Worm (Caenorhabditis elegans) whole organism, L4/young adult: ENCODE results near the gene cyp-13A10.

Experiments
- W03F9.2 ChIP-seq: fragments of 150-350 bp; optimal IDR thresholded peaks from 2 replicates; lab custom pipeline; 2014; ENCODE audit warnings: missing biosample characterization, missing genetic modification characterization
- dao-5 ChIP-seq: sonication (generic microtip); optimal IDR thresholded peaks from 2 replicates; lab custom pipeline; 2016; ENCODE audit warnings: missing genotype, missing genetic modification characterization, moderate library complexity, missing compliant biosample characterization
- him-1 ChIP-seq: sonication (generic microtip); optimal IDR thresholded peaks from 2 replicates; lab custom pipeline; 2016; ENCODE audit warnings: missing genotype, missing genetic modification reagents, missing genetic modification characterization, missing compliant biosample characterization

DNA sequence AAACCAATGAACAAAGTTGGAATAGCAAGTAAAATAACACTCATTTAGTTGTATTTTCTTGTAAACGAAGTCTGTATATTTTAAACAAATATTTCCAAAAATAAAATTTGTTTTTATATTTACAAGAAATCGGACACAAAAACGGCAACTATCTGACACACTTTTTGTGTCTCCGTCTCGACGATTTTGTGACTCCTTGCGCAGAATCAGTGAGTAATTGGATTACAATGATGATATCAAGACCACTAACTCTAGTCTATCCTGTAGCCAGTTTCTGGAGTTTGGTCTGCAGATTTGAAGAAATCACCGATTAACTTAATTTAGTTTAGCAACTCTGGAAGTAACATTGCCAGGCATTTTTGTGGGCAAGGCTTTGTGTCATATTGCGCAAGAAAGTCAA lies at the start of gene cyp-13A10:
- TF ChIP-seq W03F9.2 (tag; lab: Kevin White, UChicago) (no peak), dao-5 (tag; lab: Kevin White, UChicago) (no peak), him-1 (tag; lab: Kevin White, UChicago) (no peak)
